Worm (Caenorhabditis elegans) whole organism, early embryonic: ENCODE data around the gene eif-3.K.

Experiments used
- ama-1 ChIP-seq: fragments of 150-350 bp; optimal IDR thresholded peaks from 2 replicates; lab custom pipeline; 2014
- flt-1 ChIP-seq: fragments of 200-800 bp; sonication (Bioruptor generic); IDR thresholded peaks from 2 replicates; pipeline ENCODE4 v1.3.6; 2022; ENCODE audit warnings: missing genetic modification characterization, missing compliant biosample characterization
- hnd-1 ChIP-seq: sonication (generic microtip); optimal IDR thresholded peaks from 2 replicates; lab custom pipeline; 2016; ENCODE audit warnings: missing genetic modification characterization, missing compliant biosample characterization
- pes-1 ChIP-seq: fragments of 200-800 bp; sonication (Bioruptor generic); IDR thresholded peaks from 2 replicates; pipeline ENCODE4 v1.3.6; 2022; ENCODE audit warnings: missing genetic modification reagents, missing genetic modification characterization, missing compliant biosample characterization

DNA sequence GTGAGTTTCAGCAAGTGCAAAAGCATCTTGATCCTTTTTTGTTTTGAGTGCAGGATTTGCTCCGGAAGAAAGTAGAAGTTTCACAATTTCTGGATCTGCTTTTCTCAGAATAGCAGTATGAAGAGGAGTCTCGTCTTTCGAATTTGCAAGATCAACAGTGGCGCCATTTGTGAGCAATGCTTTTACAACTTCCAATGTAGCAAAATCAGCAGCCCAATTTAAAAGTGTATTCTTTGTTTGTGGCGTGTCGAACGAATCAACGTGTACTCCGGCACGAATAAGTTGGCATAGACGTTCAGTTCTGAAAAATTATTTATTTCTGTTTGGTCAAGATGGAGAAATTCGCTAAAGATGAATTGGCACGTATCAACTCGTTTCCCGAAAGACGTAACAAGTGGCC, 4.2 kb upstream of the eif-3.K start, which contains the start of gene T16G1.13:
- TF ChIP-seq ama-1 (lab: Kevin White, UChicago) (no peak), pes-1 (no peak), flt-1 (GFP tag; lab: Robert Waterston, UW) (no peak), hnd-1 (tag; lab: Kevin White, UChicago) (no peak)
